Worm (Caenorhabditis elegans) whole organism, mixed stage, embryonic: ENCODE measurements around the gene clec-228.
"Not testable (repeated sequence)": the region's sequence is repeated elsewhere in the genome, so short reads cannot be mapped to it uniquely, and the experiment has no call there.

ENCODE experiments used
- M03D4.4 ChIP-seq: sonication (generic microtip); optimal IDR thresholded peaks from 2 replicates; lab custom pipeline; 2017; ENCODE audit warnings: mild to moderate bottlenecking, missing genetic modification characterization, missing compliant biosample characterization
- bed-3 ChIP-seq: fragments of 200-800 bp; sonication (Bioruptor generic); optimal IDR thresholded peaks from 3 replicates; lab custom pipeline; 2018; ENCODE audit warnings: mild to moderate bottlenecking, missing genetic modification characterization, moderate library complexity, missing compliant biosample characterization
- blmp-1 ChIP-seq: fragments of 150-350 bp; optimal IDR thresholded peaks from 2 replicates; lab custom pipeline; 2014; ENCODE audit warnings: missing biosample characterization, missing genetic modification characterization
- ceh-39 ChIP-seq: fragments of 150-350 bp; optimal IDR thresholded peaks from 2 replicates; lab custom pipeline; 2014; ENCODE audit warnings: missing biosample characterization, missing genetic modification characterization
- ceh-43 ChIP-seq: fragments of 200-800 bp; sonication (Bioruptor generic); optimal IDR thresholded peaks from 2 replicates; lab custom pipeline; 2018; ENCODE audit warnings: mild to moderate bottlenecking, missing genetic modification characterization, moderate library complexity, missing compliant biosample characterization
- ceh-83 ChIP-seq: fragments of 200-800 bp; sonication (Bioruptor generic); optimal IDR thresholded peaks from 2 replicates; lab custom pipeline; 2018; ENCODE audit warnings: mild to moderate bottlenecking, missing genetic modification characterization, missing compliant biosample characterization
- ces-1 ChIP-seq: fragments of 150-350 bp; optimal IDR thresholded peaks from 2 replicates; lab custom pipeline; 2014; ENCODE audit warnings: missing biosample characterization, missing genetic modification reagents, missing genetic modification characterization
- cnd-1 ChIP-seq: fragments of 200-800 bp; sonication (Bioruptor generic); optimal IDR thresholded peaks from 2 replicates; lab custom pipeline; 2018; ENCODE audit warnings: mild to moderate bottlenecking, missing genetic modification characterization, missing compliant biosample characterization
- drap-1 ChIP-seq: fragments of 200-800 bp; sonication (Bioruptor generic); optimal IDR thresholded peaks from 3 replicates; lab custom pipeline; 2018; ENCODE audit warnings: mild to moderate bottlenecking, missing genetic modification characterization, missing compliant biosample characterization
- elt-1 ChIP-seq: sonication (generic microtip); optimal IDR thresholded peaks from 2 replicates; lab custom pipeline; 2017; ENCODE audit warnings: missing genetic modification characterization, mild to moderate bottlenecking, missing compliant biosample characterization, antibody characterized with exemption, moderate library complexity, borderline replicate concordance; ENCODE audit not compliant: insufficient read depth
- elt-3 ChIP-seq: fragments of 150-350 bp; optimal IDR thresholded peaks from 2 replicates; lab custom pipeline; 2014; ENCODE audit warnings: missing biosample characterization, missing genetic modification characterization
- flh-1 ChIP-seq: fragments of 200-800 bp; sonication (Bioruptor generic); optimal IDR thresholded peaks from 2 replicates; lab custom pipeline; 2018; ENCODE audit warnings: mild to moderate bottlenecking, missing genetic modification characterization, moderate library complexity, missing compliant biosample characterization
- ham-2 ChIP-seq: fragments of 200-800 bp; sonication (Bioruptor generic); optimal IDR thresholded peaks from 2 replicates; lab custom pipeline; 2018; ENCODE audit warnings: mild to moderate bottlenecking, missing genetic modification characterization, missing compliant biosample characterization
- hlh-1 ChIP-seq: fragments of 150-350 bp; optimal IDR thresholded peaks from 2 replicates; lab custom pipeline; 2014; ENCODE audit warnings: missing biosample characterization, missing genetic modification reagents, missing genetic modification characterization
- lin-13 ChIP-seq: fragments of 150-350 bp; optimal IDR thresholded peaks from 2 replicates; lab custom pipeline; 2014; ENCODE audit warnings: missing biosample characterization, missing genetic modification characterization
- lin-32 ChIP-seq: fragments of 200-800 bp; sonication (Bioruptor generic); optimal IDR thresholded peaks from 2 replicates; lab custom pipeline; 2018; ENCODE audit warnings: mild to moderate bottlenecking, missing genetic modification characterization, missing compliant biosample characterization
- mab-5 ChIP-seq: fragments of 150-350 bp; optimal IDR thresholded peaks from 2 replicates; lab custom pipeline; 2014; ENCODE audit warnings: missing biosample characterization, missing genetic modification characterization
- mep-1 ChIP-seq: fragments of 150-350 bp; optimal IDR thresholded peaks from 2 replicates; lab custom pipeline; 2017; ENCODE audit warnings: missing biosample characterization, missing genetic modification reagents, missing genetic modification characterization, inconsistent platforms
- nhr-12 ChIP-seq: fragments of 150-350 bp; optimal IDR thresholded peaks from 2 replicates; lab custom pipeline; 2014; ENCODE audit warnings: missing biosample characterization, missing genetic modification characterization
- nhr-2 ChIP-seq: fragments of 150-350 bp; optimal IDR thresholded peaks from 2 replicates; lab custom pipeline; 2014; ENCODE audit warnings: missing biosample characterization, missing genetic modification characterization
- nhr-237 ChIP-seq: fragments of 150-350 bp; optimal IDR thresholded peaks from 2 replicates; lab custom pipeline; 2014; ENCODE audit warnings: missing biosample characterization, missing genetic modification characterization
- nhr-28 ChIP-seq: fragments of 150-350 bp; optimal IDR thresholded peaks from 2 replicates; lab custom pipeline; 2014; ENCODE audit warnings: missing biosample characterization, missing genetic modification characterization
- pha-4 ChIP-seq: fragments of 150-350 bp; optimal IDR thresholded peaks from 2 replicates; lab custom pipeline; 2018; ENCODE audit warnings: missing biosample characterization, missing genetic modification reagents, missing genetic modification characterization
- sem-2 ChIP-seq: fragments of 200-800 bp; sonication (Bioruptor generic); optimal IDR thresholded peaks from 2 replicates; lab custom pipeline; 2018; ENCODE audit warnings: mild to moderate bottlenecking, missing genetic modification characterization, missing compliant biosample characterization
- snpc-4 ChIP-seq: fragments of 150-350 bp; optimal IDR thresholded peaks from 2 replicates; lab custom pipeline; 2014; ENCODE audit warnings: missing biosample characterization, missing genetic modification characterization
- tbx-8 ChIP-seq: fragments of 200-800 bp; sonication (Bioruptor generic); optimal IDR thresholded peaks from 2 replicates; lab custom pipeline; 2018; ENCODE audit warnings: mild to moderate bottlenecking, missing genetic modification characterization, moderate library complexity, missing compliant biosample characterization
- unc-120 ChIP-seq: sonication (generic microtip); optimal IDR thresholded peaks from 2 replicates; lab custom pipeline; 2017; ENCODE audit warnings: missing genetic modification characterization, missing compliant biosample characterization; ENCODE audit not compliant: poor library complexity, severe bottlenecking
- unc-39 ChIP-seq: fragments of 150-350 bp; optimal IDR thresholded peaks from 2 replicates; lab custom pipeline; 2014; ENCODE audit warnings: missing biosample characterization, missing genetic modification characterization
- unc-62 ChIP-seq: fragments of 150-350 bp; optimal IDR thresholded peaks from 2 replicates; lab custom pipeline; 2014; ENCODE audit warnings: missing biosample characterization, missing genetic modification reagents, missing genetic modification characterization
- zip-8 ChIP-seq: fragments of 150-350 bp; optimal IDR thresholded peaks from 2 replicates; lab custom pipeline; 2014; ENCODE audit warnings: missing biosample characterization, missing genetic modification characterization
- ztf-11 ChIP-seq: fragments of 150-350 bp; optimal IDR thresholded peaks from 2 replicates; lab custom pipeline; 2014; ENCODE audit warnings: missing biosample characterization, missing genetic modification characterization

clec-228 gene

DNA sequence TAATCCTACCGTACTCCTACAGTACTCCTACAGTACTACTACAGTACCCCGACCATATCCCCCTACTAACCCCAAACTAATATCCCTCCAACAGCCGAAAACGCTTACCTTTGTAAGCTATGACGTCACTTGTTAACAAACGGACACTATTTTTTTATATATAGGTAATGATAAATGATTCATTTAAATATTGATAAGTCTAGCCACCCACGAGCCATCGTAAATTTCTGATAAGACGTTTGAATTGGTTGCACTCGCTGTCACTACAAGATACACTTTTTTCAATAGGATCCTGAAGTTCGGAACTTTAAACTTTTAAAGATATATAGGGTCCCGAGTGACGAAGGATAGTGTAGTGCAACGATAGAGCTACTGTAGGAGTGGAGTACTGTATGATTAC, 16.6 kb downstream of the clec-228 start, which contains the start of gene nhr-247:
Gene nhr-247 (plus strand): TSS at position 330 of the 400 bp plus-strand sequence.
- TF ChIP-seq nhr-28; ceh-83 (GFP tag; lab: Kevin White, UChicago); ces-1 (GFP tag; lab: Kevin White, UChicago): not testable (repeated sequence)

- no peak for TF ChIP-seq unc-39 (tag; lab: Kevin White, UChicago)
- TF ChIP-seq zip-8 (tag; lab: Kevin White, UChicago): no peak
These were observed 20.6 kb downstream of the clec-228 start, which contains the start of gene nhr-291 for ce11 chrV:15318638-15319037. nhr-291 (plus strand) TSS chrV:15318961.

DNA sequence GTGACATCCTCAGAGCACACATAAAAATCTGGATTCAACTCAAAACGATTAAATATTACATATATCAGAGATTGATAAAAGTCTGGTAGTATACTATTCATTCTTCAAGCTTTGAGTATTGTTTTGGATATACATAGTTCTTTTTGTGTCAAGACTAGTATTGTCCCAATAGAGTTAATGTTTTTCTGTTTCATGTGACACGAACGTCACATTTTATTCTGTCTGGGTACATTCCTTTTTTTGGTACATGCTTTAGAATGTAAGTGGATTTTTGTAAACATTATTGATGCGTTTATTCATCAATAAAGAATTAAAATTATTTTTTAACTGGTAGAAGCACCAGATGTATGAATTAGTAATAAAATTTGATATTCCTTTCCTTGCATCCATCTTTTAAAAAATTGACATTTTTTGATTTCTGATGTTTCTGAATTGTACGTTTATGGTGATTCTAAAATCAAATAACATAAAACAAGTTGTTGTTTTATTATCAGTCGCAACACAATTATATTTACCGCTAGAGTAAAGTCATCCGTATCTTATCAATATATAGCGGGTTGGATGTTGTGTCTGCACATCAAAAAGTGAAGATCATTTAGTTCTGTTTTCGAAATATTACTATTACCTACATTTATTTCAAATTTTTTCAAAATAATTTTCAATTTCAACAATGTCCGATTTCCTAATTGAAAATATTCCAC, 23.3 kb downstream of the clec-228 start, which contains the start of the genes srt-22 and nhr-246:
Gene srt-22 (minus strand): TSS at position 101 of the 701 bp plus-strand sequence.
Gene nhr-246 (plus strand): TSS at position 651 of the 701 bp plus-strand sequence.
- TF ChIP-seq unc-39 (tag; lab: Kevin White, UChicago) (no peak), ham-2 (GFP tag; lab: Kevin White, UChicago) (no peak), M03D4.4 (no peak), hlh-1 (tag; lab: Kevin White, UChicago) (no peak), nhr-12 (tag; lab: Kevin White, UChicago) (no peak), elt-3 (no peak), drap-1 (GFP tag; lab: Kevin White, UChicago) (no peak), unc-120 (no peak), sem-2 (GFP tag; lab: Kevin White, UChicago) (no peak), nhr-237 (tag; lab: Kevin White, UChicago) (no peak), mep-1 (no peak), ceh-39 (tag; lab: Kevin White, UChicago) (no peak), elt-1 (tag; lab: Kevin White, UChicago) (no peak), ces-1 (GFP tag; lab: Kevin White, UChicago) (no peak), nhr-28 (no peak), cnd-1 (tag; lab: Kevin White, UChicago) (no peak), nhr-2 (tag; lab: Kevin White, UChicago) (no peak)

ce11 chrV:15313529-15313928, 25.7 kb downstream of the clec-228 start:
- TF ChIP-seq zip-8 (tag; lab: Kevin White, UChicago) (no peak), M03D4.4 (no peak), unc-39 (tag; lab: Kevin White, UChicago) (no peak), mep-1 (no peak), flh-1 (GFP tag; lab: Kevin White, UChicago) (no peak), tbx-8 (no peak)

ce11 chrV:15310780-15311179, 28.5 kb downstream of the clec-228 start, which contains the start of gene irld-62:
irld-62 (plus strand) TSS chrV:15311080.
- TF ChIP-seq M03D4.4 (no peak), ceh-83 (GFP tag; lab: Kevin White, UChicago) (no peak)

DNA sequence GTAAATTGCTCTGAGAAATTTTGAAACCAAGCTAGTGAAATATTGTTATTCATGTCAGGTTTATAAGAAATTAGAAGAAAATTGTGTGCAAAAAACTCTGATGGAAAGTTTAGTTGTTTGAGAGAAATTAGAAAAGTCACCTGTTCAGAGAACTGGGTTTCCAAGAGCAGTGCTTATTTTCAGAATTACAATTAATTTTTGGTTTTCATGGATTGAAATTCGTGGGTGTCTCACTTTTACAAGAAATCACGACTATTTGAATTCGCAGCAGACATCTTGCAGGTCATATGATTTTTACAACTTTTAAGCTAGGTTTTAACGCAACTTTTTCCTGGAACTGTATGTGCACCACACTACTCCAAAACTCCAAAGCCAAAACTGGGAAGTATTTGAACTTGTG, 30.3 kb downstream of the clec-228 start, which contains the start of gene srz-10:
Gene srz-10 (minus strand): TSS at position 88 of the 400 bp plus-strand sequence.
- TF ChIP-seq ceh-39 (tag; lab: Kevin White, UChicago) (no peak), unc-62 (no peak), snpc-4 (tag; lab: Kevin White, UChicago) (no peak), pha-4 (tag; lab: Kevin White, UChicago) (no peak), elt-1 (tag; lab: Kevin White, UChicago) (no peak), blmp-1 (tag; lab: Kevin White, UChicago) (no peak), hlh-1 (tag; lab: Kevin White, UChicago) (no peak), unc-120 (no peak), mab-5 (no peak), nhr-237 (tag; lab: Kevin White, UChicago) (no peak)

- TF ChIP-seq lin-13 (tag; lab: Kevin White, UChicago): no peak
- TF ChIP-seq lin-32 (GFP tag; lab: Kevin White, UChicago): no peak
- TF ChIP-seq unc-62: no peak
- no peak for TF ChIP-seq unc-39 (tag; lab: Kevin White, UChicago)
- no peak for TF ChIP-seq bed-3 (GFP tag; lab: Kevin White, UChicago)
- TF ChIP-seq nhr-28: no peak
- TF ChIP-seq nhr-237 (tag; lab: Kevin White, UChicago): no peak
- TF ChIP-seq ceh-43: no peak
- no peak for TF ChIP-seq tbx-8
- no peak for TF ChIP-seq ceh-83 (GFP tag; lab: Kevin White, UChicago)
- no peak for TF ChIP-seq sem-2 (GFP tag; lab: Kevin White, UChicago)
- no peak for TF ChIP-seq pha-4 (tag; lab: Kevin White, UChicago)
- TF ChIP-seq mab-5: no peak
- no peak for TF ChIP-seq hlh-1 (tag; lab: Kevin White, UChicago)
- no peak for TF ChIP-seq ztf-11 (tag; lab: Kevin White, UChicago)
- no peak for TF ChIP-seq blmp-1 (tag; lab: Kevin White, UChicago)
- TF ChIP-seq, all 35 proteins: peak for 0
These were observed 32.5 kb downstream of the clec-228 start, which contains the start of gene T26H8.4 for ce11 chrV:15306745-15307144. T26H8.4 (minus strand) TSS chrV:15306845.
